Worm (Caenorhabditis elegans): ENCODE data around the gene str-56.

The str-56 gene

ce11 chrV:15915307-15915706, 42.9 kb downstream of the str-56 start:
- TF ChIP-seq lin-14 (GFP tag; optimal IDR thresholded peaks at IDR 0.05) (no peak), fkh-10 (GFP tag; optimal IDR thresholded peaks at IDR 0.05) (no peak), lin-13 (GFP tag; optimal IDR thresholded peaks at IDR 0.05) (no peak), rnt-1 (tag; optimal IDR thresholded peaks at IDR 0.05) (no peak), lin-15B (tag; optimal IDR thresholded peaks at IDR 0.05) (no peak)

- TF ChIP-seq ztf-11 (tag; optimal IDR thresholded peaks at IDR 0.05) (no peak), elt-2 (tag; optimal IDR thresholded peaks at IDR 0.05) (peak; percentile 85)
Measured at ce11 chrV:15915919-15916318, 43.5 kb downstream of the str-56 start, which contains the start of gene gst-38. Gene gst-38, minus strand, starts transcription at chrV:15916070.

ce11 chrV:15917458-15917857, 45.1 kb downstream of the str-56 start, which contains the start of gene F35E8.9:
Gene F35E8.9, minus strand, starts transcription at chrV:15917558.
- TF ChIP-seq lin-35 (GFP tag; optimal IDR thresholded peaks at IDR 0.05): no peak
- TF ChIP-seq mab-9 (GFP tag; IDR thresholded peaks at IDR 0.05): no peak
- no peak for TF ChIP-seq tlp-1 (tag; optimal IDR thresholded peaks at IDR 0.05)
- no peak for TF ChIP-seq snu-23 (GFP tag; optimal IDR thresholded peaks at IDR 0.05)
- TF ChIP-seq ceh-82 (tag; optimal IDR thresholded peaks at IDR 0.05): no peak
- no peak for TF ChIP-seq lin-39 (tag; optimal IDR thresholded peaks at IDR 0.05)
- no peak for TF ChIP-seq nhr-12 (tag; optimal IDR thresholded peaks at IDR 0.05)
- TF ChIP-seq F16B12.6 (tag; optimal IDR thresholded peaks at IDR 0.05): no peak

ce11 chrV:15920273-15920672, 47.9 kb downstream of the str-56 start, which contains the start of gene F35E8.10:
Gene F35E8.10, minus strand, starts transcription at chrV:15920373.
- TF ChIP-seq snu-23 (GFP tag; optimal IDR thresholded peaks at IDR 0.05) (no peak), fos-1 (tag; optimal IDR thresholded peaks at IDR 0.05) (no peak), hpl-2 (GFP tag; optimal IDR thresholded peaks at IDR 0.05) (no peak), C16A3.4 (tag; optimal IDR thresholded peaks at IDR 0.05) (no peak), mef-2 (tag; optimal IDR thresholded peaks at IDR 0.05) (no peak), nhr-237 (tag; optimal IDR thresholded peaks at IDR 0.05) (no peak), nhr-84 (tag; optimal IDR thresholded peaks at IDR 0.05) (no peak), alr-1 (tag; optimal IDR thresholded peaks at IDR 0.05; ENCODE audit: borderline replicate concordance) (no peak), nhr-76 (tag; optimal IDR thresholded peaks at IDR 0.05) (no peak), unc-86 (tag; optimal IDR thresholded peaks at IDR 0.05) (no peak), zip-4 (GFP tag; optimal IDR thresholded peaks at IDR 0.05) (no peak), aha-1 (tag; optimal IDR thresholded peaks at IDR 0.05) (no peak), ceh-63 (GFP tag; optimal IDR thresholded peaks at IDR 0.05) (no peak), grh-1 (GFP tag; IDR thresholded peaks at IDR 0.05) (no peak), efl-3 (GFP tag; optimal IDR thresholded peaks at IDR 0.05) (no peak)

ce11 chrV:15921102-15921501, 48.7 kb downstream of the str-56 start, which contains the start of gene cdr-1:
Gene cdr-1, plus strand, starts transcription at chrV:15921309.
- TF ChIP-seq elt-3 (tag; optimal IDR thresholded peaks at IDR 0.05) (peak in 1 of 6 experiments; percentile 11), ceh-82 (tag; optimal IDR thresholded peaks at IDR 0.05) (no peak)

- no peak for TF ChIP-seq fkh-10 (GFP tag; optimal IDR thresholded peaks at IDR 0.05)
- TF ChIP-seq dpl-1 (GFP tag; optimal IDR thresholded peaks at IDR 0.05): no peak
- no peak for TF ChIP-seq nhr-77 (tag; optimal IDR thresholded peaks at IDR 0.05)
- no peak for TF ChIP-seq pqm-1 (tag; optimal IDR thresholded peaks at IDR 0.05)
Measured at ce11 chrV:15922979-15923378, 50.6 kb downstream of the str-56 start, which contains the start of gene F35E8.13. Gene F35E8.13, plus strand, starts transcription at chrV:15923279.

Measured in whole organism, L1 larva.